Fruit fly (Drosophila melanogaster): ENCODE data around the gene CG9259.

Gene CG9259

DNA sequence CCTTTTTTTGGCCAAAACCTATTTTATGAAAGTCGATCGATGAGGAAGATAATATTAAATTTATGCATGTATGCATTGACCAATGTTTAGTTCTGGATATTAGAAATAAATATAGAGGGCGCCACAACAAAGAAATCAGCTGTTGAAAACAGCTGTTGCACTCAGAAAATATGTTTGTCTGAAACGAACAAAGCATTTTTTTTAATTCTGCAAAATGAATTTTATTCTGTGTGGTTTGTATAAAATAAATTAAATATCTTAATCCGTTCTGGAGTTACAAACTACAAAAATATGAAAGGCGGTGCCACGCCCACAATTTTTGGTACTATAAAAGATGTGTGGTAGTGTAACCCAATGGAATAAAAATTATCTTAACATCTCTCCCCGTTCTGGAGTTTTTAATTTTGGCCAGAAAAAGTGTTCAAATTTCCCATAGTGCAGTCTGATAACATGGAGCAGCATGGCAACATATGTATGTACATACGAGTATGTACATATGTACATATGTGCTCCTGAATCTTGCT is 19.6 kb downstream of the CG9259 start (continued):
- TF ChIP-seq stc (GFP tag; IDR thresholded peaks at IDR 0.05) (0 out of 2 replicates have a peak, but pooled peaks have one; percentile 9), CG18599 (GFP tag; optimal IDR thresholded peaks at IDR 0.05) (no peak), Ravus (GFP tag; IDR thresholded peaks at IDR 0.05) (no peak), CG17328 (GFP tag; IDR thresholded peaks at IDR 0.05) (peak; percentile 43; the same call in 1 of the 2 replicates), cato (GFP tag; optimal IDR thresholded peaks at IDR 0.05; ENCODE audit: borderline replicate concordance) (peak; percentile 48), H15 (GFP tag; IDR thresholded peaks at IDR 0.05) (no peak), CG9876 (GFP tag; optimal IDR thresholded peaks at IDR 0.05) (no peak), ttk (GFP tag; IDR thresholded peaks at IDR 0.05) (peak; percentile 48; the same call in 1 of the 2 replicates), CG12071 (GFP tag; optimal IDR thresholded peaks at IDR 0.05) (no peak), CG13624 (GFP tag; optimal IDR thresholded peaks at IDR 0.05) (peak; percentile 19), CG3847 (GFP tag; IDR thresholded peaks at IDR 0.05) (peak; percentile 43; the same call in 1 of the 2 replicates), HLH4C (GFP tag; IDR thresholded peaks at IDR 0.05; ENCODE audit: partially characterized antibody) (no peak), NfI (GFP tag; optimal IDR thresholded peaks at IDR 0.05) (peak; percentile 65), cas (GFP tag; IDR thresholded peaks at IDR 0.05) (no peak), Lpt (GFP tag; optimal IDR thresholded peaks at IDR 0.05) (no peak), so (GFP tag; IDR thresholded peaks at IDR 0.05) (no peak; the same call in 2 of the 3 replicates), run (tag; optimal IDR thresholded peaks at IDR 0.05) (peak; percentile 20), dmrt99B (tag; optimal IDR thresholded peaks at IDR 0.05) (peak; percentile 65), Eip74EF (GFP tag; optimal IDR thresholded peaks at IDR 0.05) (peak in 1 of 2 experiments; percentile 73), bcd (GFP tag; optimal IDR thresholded peaks at IDR 0.05) (peak; percentile 52), mirr (GFP tag; optimal IDR thresholded peaks at IDR 0.05) (no peak), CG13296 (GFP tag; optimal IDR thresholded peaks at IDR 0.05) (peak; percentile 6), YL-1 (GFP tag; optimal IDR thresholded peaks at IDR 0.05) (no peak), sima (GFP tag; optimal IDR thresholded peaks at IDR 0.05) (no peak), disco-r (GFP tag; optimal IDR thresholded peaks at IDR 0.05) (no peak), stwl (tag; optimal IDR thresholded peaks at IDR 0.05) (no peak), CG31365 (tag; optimal IDR thresholded peaks at IDR 0.05) (no peak), CG16813 (GFP tag; IDR thresholded peaks at IDR 0.05; ENCODE audit: partially characterized antibody) (no peak), CG31388 (GFP tag; optimal IDR thresholded peaks at IDR 0.05) (no peak), gsb (GFP tag; IDR thresholded peaks at IDR 0.05) (no peak), CG7786 (GFP tag; optimal IDR thresholded peaks at IDR 0.05) (no peak), CG10565 (GFP tag; optimal IDR thresholded peaks at IDR 0.05) (no peak), CG34224 (GFP tag; IDR thresholded peaks at IDR 0.05; ENCODE audit: partially characterized antibody) (no peak), Gug (GFP tag; IDR thresholded peaks at IDR 0.05) (no peak), Stat92E (GFP tag; optimal IDR thresholded peaks at IDR 0.05) (no peak), Hr51 (GFP tag; optimal IDR thresholded peaks at IDR 0.05) (peak; percentile 33 to 74), Optix (GFP tag; IDR thresholded peaks at IDR 0.05) (no peak), Hey (tag; optimal IDR thresholded peaks at IDR 0.05) (no peak), CG15269 (tag; optimal IDR thresholded peaks at IDR 0.05) (peak; percentile 65), pho (GFP tag; optimal IDR thresholded peaks at IDR 0.05) (no peak), luna (GFP tag; optimal IDR thresholded peaks at IDR 0.05) (no peak), Dad (GFP tag; optimal IDR thresholded peaks at IDR 0.05) (peak; percentile 62), fu2 (GFP tag; optimal IDR thresholded peaks at IDR 0.05) (no peak), sens-2 (GFP tag; IDR thresholded peaks at IDR 0.05) (no peak), Aef1 (GFP tag; IDR thresholded peaks at IDR 0.05) (0 out of 3 replicates have a peak, but pooled peaks have one; percentile 9), nmo (GFP tag; optimal IDR thresholded peaks at IDR 0.05) (peak; percentile 85), tup (GFP tag; optimal IDR thresholded peaks at IDR 0.05) (no peak), knrl (GFP tag; IDR thresholded peaks at IDR 0.05; ENCODE audit: partially characterized antibody) (no peak), CG4360 (GFP tag; IDR thresholded peaks at IDR 0.05) (no peak), HLHmδ (GFP tag; optimal IDR thresholded peaks at IDR 0.05) (no peak)

Measured in whole organism, embryonic.